Worm (Caenorhabditis elegans) whole organism, L4 larva: ENCODE results near the gene ZK1086.3.

Experiments used
- mdl-1 ChIP-seq, 2 experiments: fragments of 150-350 bp in 1 of 2; sonication (generic microtip) in 1 of 2; optimal IDR thresholded peaks; 2 replicates each; lab custom pipeline; 2014 to 2017; ENCODE audit warnings: missing biosample characterization in 2 of 2, missing genetic modification characterization in 2 of 2
- saeg-2 ChIP-seq: fragments of 200-800 bp; sonication (Bioruptor generic); IDR thresholded peaks from 2 replicates; pipeline ENCODE4 v1.3.6; 2022; ENCODE audit warnings: missing genetic modification reagents, missing genetic modification characterization, missing compliant biosample characterization
- skn-1 ChIP-seq: fragments of 150-350 bp; optimal IDR thresholded peaks from 2 replicates; lab custom pipeline; 2014; ENCODE audit warnings: missing biosample characterization, missing genetic modification characterization

- TF ChIP-seq mdl-1 (tag; optimal IDR thresholded peaks at IDR 0.05; lab: Kevin White, UChicago): no peak
- no peak for TF ChIP-seq saeg-2 (GFP tag; lab: Robert Waterston, UW)
- no peak for TF ChIP-seq skn-1 (tag; lab: Kevin White, UChicago)
Observed at ce11 chrX:13743371-13743770, 47.3 kb upstream of the ZK1086.3 start.
